Fruit fly (Drosophila melanogaster) whole organism, embryonic: ENCODE measurements around the gene PPP4R2r.

Experiments
- ATbp ChIP-seq: fragments of 200-800 bp; sonication (Bioruptor generic); optimal IDR thresholded peaks from 2 replicates; lab custom pipeline; 2017; ENCODE audit warnings: missing biosample characterization, mild to moderate bottlenecking, missing genetic modification characterization, missing genetic modification reagents
- CG11695 ChIP-seq: fragments of 200-800 bp; sonication (Bioruptor generic); IDR thresholded peaks from 3 replicates; pipeline ENCODE4 v1.3.6; 2022; ENCODE audit warnings: missing biosample characterization, missing genetic modification characterization
- CG12942 ChIP-seq: fragments of 200-800 bp; sonication (Bioruptor generic); optimal IDR thresholded peaks from 3 replicates; lab custom pipeline; 2016; ENCODE audit warnings: missing biosample characterization, missing genetic modification characterization
- CG13296 ChIP-seq: fragments of 200-800 bp; sonication (Bioruptor generic); optimal IDR thresholded peaks from 3 replicates; lab custom pipeline; 2018; ENCODE audit warnings: missing biosample characterization, mild to moderate bottlenecking, missing genetic modification characterization
- CG13775 ChIP-seq: fragments of 200-800 bp; sonication (Bioruptor generic); optimal IDR thresholded peaks from 3 replicates; lab custom pipeline; 2017; ENCODE audit warnings: missing biosample characterization, mild to moderate bottlenecking, missing genetic modification characterization
- CG13894 ChIP-seq: fragments of 200-800 bp; sonication (Bioruptor generic); optimal IDR thresholded peaks from 3 replicates; lab custom pipeline; 2018; ENCODE audit warnings: missing biosample characterization, mild to moderate bottlenecking, missing genetic modification characterization, moderate library complexity
- CG15269 ChIP-seq: fragments of 200-800 bp; sonication (Bioruptor generic); optimal IDR thresholded peaks from 2 replicates; lab custom pipeline; 2018; ENCODE audit warnings: missing biosample characterization, mild to moderate bottlenecking, missing genetic modification characterization, moderate library complexity
- CG1603 ChIP-seq: fragments of 200-800 bp; sonication (Bioruptor generic); optimal IDR thresholded peaks from 2 replicates; lab custom pipeline; 2019; ENCODE audit warnings: missing biosample characterization, mild to moderate bottlenecking, missing genetic modification characterization, moderate library complexity
- CG17328 ChIP-seq: fragments of 200-800 bp; sonication (Bioruptor generic); IDR thresholded peaks from 2 replicates; pipeline ENCODE4 v1.3.6; 2022; ENCODE audit warnings: missing biosample characterization, missing genetic modification characterization
- CG17359 ChIP-seq: fragments of 200-800 bp; sonication (Bioruptor generic); optimal IDR thresholded peaks from 3 replicates; lab custom pipeline; 2018; ENCODE audit warnings: missing biosample characterization, mild to moderate bottlenecking, missing genetic modification characterization, moderate library complexity
- CG2129 ChIP-seq: fragments of 200-800 bp; sonication (Bioruptor generic); IDR thresholded peaks from 2 replicates; pipeline ENCODE4 v1.3.6; 2022; ENCODE audit warnings: missing biosample characterization, missing genetic modification characterization; ENCODE audit not compliant: partially characterized antibody
- CG2712 ChIP-seq: fragments of 200-800 bp; optimal IDR thresholded peaks from 3 replicates; lab custom pipeline; 2019; ENCODE audit warnings: missing biosample characterization, mild to moderate bottlenecking, missing genetic modification characterization, moderate library complexity
- CG32532 ChIP-seq: fragments of 200-800 bp; sonication (Bioruptor generic); IDR thresholded peaks from 2 replicates; pipeline ENCODE4 v1.3.6; 2022; ENCODE audit warnings: missing biosample characterization, missing genetic modification characterization
- CG3407 ChIP-seq: fragments of 200-800 bp; sonication (Bioruptor generic); optimal IDR thresholded peaks from 2 replicates; lab custom pipeline; 2018; ENCODE audit warnings: missing biosample characterization, mild to moderate bottlenecking, missing genetic modification characterization
- CG34376 ChIP-seq: fragments of 200-800 bp; sonication (Bioruptor generic); optimal IDR thresholded peaks from 2 replicates; lab custom pipeline; 2018; ENCODE audit warnings: missing biosample characterization, mild to moderate bottlenecking, missing genetic modification characterization
- CG4730 ChIP-seq: fragments of 200-800 bp; sonication (Bioruptor generic); IDR thresholded peaks from 2 replicates; pipeline ENCODE4 v1.3.6; 2022; ENCODE audit warnings: missing biosample characterization, missing genetic modification characterization
- CG4820 ChIP-seq: fragments of 200-800 bp; sonication (Bioruptor generic); optimal IDR thresholded peaks from 3 replicates; lab custom pipeline; 2016; ENCODE audit warnings: missing biosample characterization, missing genetic modification characterization
- CG6765 ChIP-seq: fragments of 200-800 bp; sonication (Bioruptor generic); optimal IDR thresholded peaks from 3 replicates; lab custom pipeline; 2017; ENCODE audit warnings: missing biosample characterization, mild to moderate bottlenecking, missing genetic modification characterization
- CG7372 ChIP-seq: fragments of 200-800 bp; sonication (Bioruptor generic); IDR thresholded peaks from 2 replicates; pipeline ENCODE4 v1.3.6; 2022; ENCODE audit warnings: missing biosample characterization, missing genetic modification characterization
- CoRest ChIP-seq: fragments of 200-800 bp; sonication (Bioruptor generic); optimal IDR thresholded peaks from 3 replicates; lab custom pipeline; 2018; ENCODE audit warnings: missing biosample characterization, mild to moderate bottlenecking, missing genetic modification characterization, moderate library complexity
- Dbx ChIP-seq: fragments of 200-800 bp; sonication (Bioruptor generic); IDR thresholded peaks from 3 replicates; pipeline ENCODE4 v1.3.6; 2022; ENCODE audit warnings: missing biosample characterization, missing genetic modification characterization
- GATAe ChIP-seq: fragments of 200-800 bp; sonication (Bioruptor generic); conservative IDR thresholded peaks from 2 replicates; pipeline ENCODE4 v1.3.6; 2022; ENCODE audit warnings: missing biosample characterization, missing genetic modification characterization
- HLHmδ ChIP-seq: fragments of 200-800 bp; sonication (Bioruptor generic); optimal IDR thresholded peaks from 2 replicates; lab custom pipeline; 2018; ENCODE audit warnings: missing biosample characterization, mild to moderate bottlenecking, missing genetic modification characterization, moderate library complexity
- Opbp ChIP-seq: fragments of 200-800 bp; sonication (Bioruptor generic); IDR thresholded peaks from 3 replicates; pipeline ENCODE4 v1.3.6; 2022; ENCODE audit warnings: missing biosample characterization, missing genetic modification characterization; ENCODE audit not compliant: partially characterized antibody
- Rfx ChIP-seq: fragments of 200-800 bp; sonication (Bioruptor generic); IDR thresholded peaks from 2 replicates; pipeline ENCODE4 v1.3.6; 2022; ENCODE audit warnings: missing biosample characterization, missing genetic modification characterization
- Side ChIP-seq: fragments of 200-800 bp; sonication (Bioruptor generic); optimal IDR thresholded peaks from 2 replicates; lab custom pipeline; 2016; ENCODE audit warnings: missing biosample characterization, missing genetic modification characterization
- Sry-δ ChIP-seq: fragments of 200-800 bp; sonication (Bioruptor generic); optimal IDR thresholded peaks from 2 replicates; lab custom pipeline; 2016; ENCODE audit warnings: missing biosample characterization, missing genetic modification characterization
- TFAM ChIP-seq: fragments of 200-800 bp; sonication (Bioruptor generic); optimal IDR thresholded peaks from 2 replicates; lab custom pipeline; 2017; ENCODE audit warnings: missing biosample characterization, missing genetic modification characterization, inconsistent platforms
- cas ChIP-seq: fragments of 200-800 bp; sonication (Bioruptor generic); IDR thresholded peaks from 2 replicates; pipeline ENCODE4 v1.3.6; 2022; ENCODE audit warnings: missing biosample characterization, missing genetic modification characterization
- crc ChIP-seq: fragments of 200-800 bp; sonication (Bioruptor generic); optimal IDR thresholded peaks from 2 replicates; lab custom pipeline; 2016; ENCODE audit warnings: missing biosample characterization, missing genetic modification characterization
- emc ChIP-seq: fragments of 200-800 bp; sonication (Bioruptor generic); optimal IDR thresholded peaks from 2 replicates; lab custom pipeline; 2016; ENCODE audit warnings: missing biosample characterization, missing genetic modification characterization
- exex ChIP-seq: fragments of 200-800 bp; sonication (Bioruptor generic); optimal IDR thresholded peaks from 4 replicates; lab custom pipeline; 2018; ENCODE audit warnings: missing biosample characterization, mild to moderate bottlenecking, missing genetic modification characterization, moderate library complexity
- gsb ChIP-seq: fragments of 200-800 bp; sonication (Bioruptor generic); IDR thresholded peaks from 2 replicates; pipeline ENCODE4 v1.3.6; 2022; ENCODE audit warnings: missing biosample characterization, missing genetic modification characterization
- insv ChIP-seq, 2 experiments: fragments of 200-800 bp; sonication (Bioruptor generic); optimal IDR thresholded peaks; 3 replicates each; lab custom pipeline; 2016 to 2018; ENCODE audit warnings: missing biosample characterization in 2 of 2, missing genetic modification characterization in 2 of 2
- jigr1 ChIP-seq: fragments of 200-800 bp; sonication (Bioruptor generic); IDR thresholded peaks from 3 replicates; pipeline ENCODE4 v1.3.6; 2022; ENCODE audit warnings: missing biosample characterization, missing genetic modification characterization
- klu ChIP-seq: fragments of 200-800 bp; sonication (Bioruptor generic); IDR thresholded peaks from 2 replicates; pipeline ENCODE4 v1.3.6; 2022; ENCODE audit warnings: missing biosample characterization, missing genetic modification characterization
- mam ChIP-seq: fragments of 200-800 bp; sonication (Bioruptor generic); optimal IDR thresholded peaks from 3 replicates; lab custom pipeline; 2016; ENCODE audit warnings: missing biosample characterization, missing genetic modification characterization
- mld ChIP-seq: fragments of 200-800 bp; sonication (Bioruptor generic); IDR thresholded peaks from 3 replicates; pipeline ENCODE4 v1.3.6; 2022; ENCODE audit warnings: missing biosample characterization, missing genetic modification characterization; ENCODE audit not compliant: partially characterized antibody
- sens ChIP-seq: fragments of 200-800 bp; sonication (Bioruptor generic); peaks from one replicate; lab custom pipeline; 2016; ENCODE audit warnings: missing biosample characterization, missing genetic modification characterization
- so ChIP-seq: fragments of 200-800 bp; sonication (Bioruptor generic); IDR thresholded peaks from 3 replicates; pipeline ENCODE4 v1.3.6; 2022; ENCODE audit warnings: missing biosample characterization, missing genetic modification characterization
- sug ChIP-seq: fragments of 200-800 bp; optimal IDR thresholded peaks from 2 replicates; lab custom pipeline; 2019; ENCODE audit warnings: missing biosample characterization, mild to moderate bottlenecking, missing genetic modification characterization, moderate library complexity
- tll ChIP-seq, 2 experiments: fragments of 200-800 bp in 1 of 2; fragments of >200 bp in 1 of 2; sonication (Bioruptor generic) in 1 of 2; optimal IDR thresholded peaks; 2 replicates each; lab custom pipeline; 2017 to 2019; ENCODE audit warnings: missing biosample characterization in 2 of 2, missing genetic modification characterization in 2 of 2, mild to moderate bottlenecking in 1 of 2, moderate library complexity in 1 of 2
- zen ChIP-seq: fragments of 200-800 bp; sonication (Bioruptor generic); optimal IDR thresholded peaks from 3 replicates; lab custom pipeline; 2018; ENCODE audit warnings: missing biosample characterization, mild to moderate bottlenecking, missing genetic modification characterization, moderate library complexity
- zfh2 ChIP-seq: fragments of 200-800 bp; sonication (Bioruptor generic); optimal IDR thresholded peaks from 2 replicates; lab custom pipeline; 2016; ENCODE audit warnings: missing biosample characterization, missing genetic modification characterization

The PPP4R2r gene

dm6 chrX:10486144-10487030 lies 7.7 kb downstream of the PPP4R2r start (continued):
- TF ChIP-seq Sry-δ (GFP tag; lab: Kevin White, UChicago): peak; percentile 11
- TF ChIP-seq zen (tag; lab: Kevin White, UChicago): no peak
- TF ChIP-seq gsb: peak; percentile 45; the same call in 1 of the 2 replicates
- peak; percentile 25 for TF ChIP-seq CG4820
- no peak for TF ChIP-seq CG12942 (GFP tag; lab: Kevin White, UChicago)
- no peak for TF ChIP-seq Opbp (GFP tag; lab: Robert Waterston, UW)
- 0 out of 2 replicates have a peak, but pooled peaks have one; percentile 8 for TF ChIP-seq CG17328 (GFP tag; lab: Robert Waterston, UW)
- TF ChIP-seq Side: peak; percentile 32
- TF ChIP-seq TFAM: no peak
- no peak for TF ChIP-seq CG2129 (GFP tag; lab: Robert Waterston, UW)
- TF ChIP-seq GATAe (GFP tag; lab: Robert Waterston, UW): no peak
- TF ChIP-seq so (GFP tag; lab: Robert Waterston, UW): 0 out of 3 replicates have a peak, but pooled peaks have one; percentile 18
- TF ChIP-seq emc: no peak
- peak; percentile 35 for TF ChIP-seq CG6765 (GFP tag; lab: Kevin White, UChicago)
- peak; percentile 76 for TF ChIP-seq CG7372 (GFP tag; lab: Robert Waterston, UW)
- TF ChIP-seq CG32532 (GFP tag; lab: Robert Waterston, UW): peak; percentile 72
- TF ChIP-seq ATbp (GFP tag; lab: Kevin White, UChicago): peak; percentile 45
- TF ChIP-seq crc: peak; percentile 5
- TF ChIP-seq CG13775 (GFP tag; lab: Kevin White, UChicago): peak; percentile 46
- no peak for TF ChIP-seq cas (GFP tag; lab: Robert Waterston, UW)
- TF ChIP-seq CG13894 (tag; lab: Kevin White, UChicago): peak; percentile 65
- TF ChIP-seq HLHmδ (GFP tag; lab: Kevin White, UChicago): no peak
- TF ChIP-seq CoRest (tag; lab: Kevin White, UChicago): peak; percentile 57

dm6 chrX:10487105-10487504 lies 8.5 kb downstream of the PPP4R2r start, which contains the start of gene CG32687:
CG32687 (minus strand) TSS chrX:10487205.
- TF ChIP-seq mld (GFP tag; lab: Robert Waterston, UW) (no peak), CG3407 (GFP tag; lab: Kevin White, UChicago) (no peak), jigr1 (GFP tag; lab: Robert Waterston, UW) (no peak), sug (tag; lab: Kevin White, UChicago) (no peak), exex (tag; lab: Kevin White, UChicago) (peak; percentile 65)

- TF ChIP-seq CG32532 (GFP tag; lab: Robert Waterston, UW) (peak; percentile 23; the same call in 1 of the 2 replicates), CG13296 (GFP tag; lab: Kevin White, UChicago) (peak; percentile 53), CG1603 (tag; lab: Kevin White, UChicago) (no peak), klu (GFP tag; lab: Robert Waterston, UW) (peak; percentile 22; the same call in 1 of the 2 replicates), CG4730 (GFP tag; lab: Robert Waterston, UW) (peak; percentile 12; the same call in 1 of the 2 replicates), insv (GFP tag; optimal IDR thresholded peaks at IDR 0.05; lab: Kevin White, UChicago) (no peak), mam (GFP tag; lab: Kevin White, UChicago) (peak; percentile 42), CG11695 (GFP tag; lab: Robert Waterston, UW) (0 out of 3 replicates have a peak, but pooled peaks have one; percentile 47), CG15269 (tag; lab: Kevin White, UChicago) (peak; percentile 59), sens (peak; percentile 54), CG17359 (no peak), Dbx (GFP tag; lab: Robert Waterston, UW) (0 out of 3 replicates have a peak, but pooled peaks have one; percentile 41), zfh2 (GFP tag; lab: Kevin White, UChicago) (peak; percentile 57), CG34376 (peak; percentile 76), emc (peak; percentile 27), Rfx (GFP tag; lab: Robert Waterston, UW) (peak; percentile 59), CG2712 (tag; lab: Kevin White, UChicago) (peak; percentile 26), CG13775 (GFP tag; lab: Kevin White, UChicago) (peak; percentile 33), tll (GFP tag; optimal IDR thresholded peaks at IDR 0.05; lab: Kevin White, UChicago) (no peak)
Observed at dm6 chrX:10487964-10488605, 9.4 kb downstream of the PPP4R2r start.
